Worm (Caenorhabditis elegans): Measurements from ENCODE around the gene F13D12.3.

Gene F13D12.3

ce11 chrII:11729757-11730535 is 9.7 kb downstream of the F13D12.3 start:
- no peak for TF ChIP-seq R02D3.7 (tag; optimal IDR thresholded peaks at IDR 0.05)
- TF ChIP-seq nhr-25 (tag; optimal IDR thresholded peaks at IDR 0.05): no peak
- no peak for TF ChIP-seq aly-2 (tag; optimal IDR thresholded peaks at IDR 0.05)
- TF ChIP-seq elt-1 (tag; optimal IDR thresholded peaks at IDR 0.05): no peak
- TF ChIP-seq ceh-16 (tag; optimal IDR thresholded peaks at IDR 0.05): no peak
- TF ChIP-seq elt-3 (tag; optimal IDR thresholded peaks at IDR 0.05): no peak
- TF ChIP-seq nhr-67 (tag; optimal IDR thresholded peaks at IDR 0.05): no peak
- TF ChIP-seq ceh-9 (tag; optimal IDR thresholded peaks at IDR 0.05): no peak
- no peak for TF ChIP-seq sea-2 (GFP tag; optimal IDR thresholded peaks at IDR 0.05)
- TF ChIP-seq unc-62 (GFP tag; optimal IDR thresholded peaks at IDR 0.05): no peak
- no peak for TF ChIP-seq ama-1 (optimal IDR thresholded peaks at IDR 0.05)
- TF ChIP-seq lsy-12 (tag; optimal IDR thresholded peaks at IDR 0.05): no peak
- no peak for TF ChIP-seq snpc-4 (tag; optimal IDR thresholded peaks at IDR 0.05)
- no peak for TF ChIP-seq unc-39 (tag; optimal IDR thresholded peaks at IDR 0.05)
- no peak for TF ChIP-seq nhr-28 (tag; optimal IDR thresholded peaks at IDR 0.05)
- TF ChIP-seq egl-5 (tag; optimal IDR thresholded peaks at IDR 0.05): no peak
- no peak for TF ChIP-seq fos-1 (tag; optimal IDR thresholded peaks at IDR 0.05)
- no peak for TF ChIP-seq jun-1 (tag; optimal IDR thresholded peaks at IDR 0.05)
- TF ChIP-seq nhr-77 (tag; optimal IDR thresholded peaks at IDR 0.05): no peak
- no peak for TF ChIP-seq ceh-28 (tag; optimal IDR thresholded peaks at IDR 0.05)

- TF ChIP-seq ama-1 (optimal IDR thresholded peaks at IDR 0.05) (peak; percentile 88), elt-2 (tag; optimal IDR thresholded peaks at IDR 0.05) (peak; percentile 62), egl-5 (tag; optimal IDR thresholded peaks at IDR 0.05) (no peak), nhr-43 (tag; optimal IDR thresholded peaks at IDR 0.05; ENCODE audit: poor library complexity, severe bottlenecking) (peak; percentile 4), lsy-12 (tag; optimal IDR thresholded peaks at IDR 0.05) (peak; percentile 25)
Observed at ce11 chrII:11731174-11731724, 11.0 kb downstream of the F13D12.3 start.

- TF ChIP-seq nhr-67 (tag; optimal IDR thresholded peaks at IDR 0.05) (no peak), lin-39 (tag; optimal IDR thresholded peaks at IDR 0.05) (peak; percentile 23), snpc-4 (tag; optimal IDR thresholded peaks at IDR 0.05) (peak; percentile 2)
Observed at ce11 chrII:11732513-11732912, 12.3 kb downstream of the F13D12.3 start, which contains the start of gene F13D12.8. Gene F13D12.8 (minus strand): TSS chrII:11732594.

- TF ChIP-seq egl-27 (tag; optimal IDR thresholded peaks at IDR 0.05): no peak
- TF ChIP-seq elt-1 (tag; optimal IDR thresholded peaks at IDR 0.05): peak; percentile 74
- TF ChIP-seq nhr-67 (tag; optimal IDR thresholded peaks at IDR 0.05): no peak
Observed at ce11 chrII:11733850-11734249, 13.6 kb downstream of the F13D12.3 start.

ce11 chrII:11737347-11737746 is 17.1 kb downstream of the F13D12.3 start:
- peak; percentile 17 for TF ChIP-seq unc-62 (GFP tag; optimal IDR thresholded peaks at IDR 0.05)
- TF ChIP-seq nfya-1 (tag; optimal IDR thresholded peaks at IDR 0.05; ENCODE audit: insufficient read depth): peak; percentile 36
- peak; percentile 88 for TF ChIP-seq nhr-25 (tag; optimal IDR thresholded peaks at IDR 0.05)
- TF ChIP-seq nhr-23 (tag; optimal IDR thresholded peaks at IDR 0.05): peak; percentile 83
- peak; percentile 79 for TF ChIP-seq nhr-43 (tag; optimal IDR thresholded peaks at IDR 0.05; ENCODE audit: poor library complexity, severe bottlenecking)
- TF ChIP-seq fkh-2 (tag; optimal IDR thresholded peaks at IDR 0.05): no peak
- TF ChIP-seq sea-2 (GFP tag; optimal IDR thresholded peaks at IDR 0.05): no peak
- TF ChIP-seq nhr-28 (tag; optimal IDR thresholded peaks at IDR 0.05): no peak

ce11 chrII:11739199-11739598 is 19.0 kb downstream of the F13D12.3 start, which contains the start of gene ctsa-1.2:
Gene ctsa-1.2 (plus strand): TSS chrII:11739358.
- TF ChIP-seq pqm-1 (tag; optimal IDR thresholded peaks at IDR 0.05) (peak; percentile 94), lsy-12 (tag; optimal IDR thresholded peaks at IDR 0.05) (no peak), nhr-76 (tag; optimal IDR thresholded peaks at IDR 0.05) (no peak), elt-2 (tag; optimal IDR thresholded peaks at IDR 0.05) (peak; percentile 94)

Data from whole organism, L3 larva.